Fruit fly (Drosophila melanogaster) whole organism, embryonic: ENCODE measurements around the gene BthD.
A peak's percentile ranks its signal among the peaks of the same experiment; 100 is the strongest.

Source experiments
- Atf6 ChIP-seq: fragments of 200-800 bp; sonication (Bioruptor generic); IDR thresholded peaks from 2 replicates; pipeline ENCODE4 v1.3.6; 2022; ENCODE audit warnings: missing biosample characterization, missing genetic modification characterization
- CG10654 ChIP-seq: fragments of 200-800 bp; sonication (Bioruptor generic); optimal IDR thresholded peaks from 2 replicates; lab custom pipeline; 2016; ENCODE audit warnings: missing biosample characterization, missing genetic modification characterization
- CG12155 ChIP-seq: fragments of 200-800 bp; sonication (Bioruptor generic); optimal IDR thresholded peaks from 3 replicates; lab custom pipeline; 2016; ENCODE audit warnings: missing biosample characterization, missing genetic modification characterization
- CG13424 ChIP-seq: fragments of 200-800 bp; sonication (Bioruptor generic); optimal IDR thresholded peaks from 2 replicates; lab custom pipeline; 2019; ENCODE audit warnings: missing biosample characterization, mild to moderate bottlenecking, missing genetic modification characterization, moderate library complexity
- CG14441 ChIP-seq: fragments of 200-800 bp; sonication (Bioruptor generic); IDR thresholded peaks from 2 replicates; pipeline ENCODE4 v1.3.6; 2022; ENCODE audit warnings: missing biosample characterization, missing genetic modification characterization
- CG15514 ChIP-seq: fragments of 200-800 bp; sonication (Bioruptor generic); optimal IDR thresholded peaks from 3 replicates; lab custom pipeline; 2017; ENCODE audit warnings: missing biosample characterization, missing genetic modification characterization, mild to moderate bottlenecking, moderate library complexity, missing genetic modification reagents
- CG17568 ChIP-seq: fragments of 200-800 bp; sonication (Bioruptor generic); optimal IDR thresholded peaks from 2 replicates; lab custom pipeline; 2018; ENCODE audit warnings: missing biosample characterization, mild to moderate bottlenecking, missing genetic modification characterization, moderate library complexity
- CG17612 ChIP-seq: fragments of 200-800 bp; sonication (Bioruptor generic); IDR thresholded peaks from 2 replicates; pipeline ENCODE4 v1.3.6; 2022; ENCODE audit warnings: missing biosample characterization, missing genetic modification characterization
- CG18764 ChIP-seq: fragments of 200-800 bp; sonication (Bioruptor generic); optimal IDR thresholded peaks from 3 replicates; lab custom pipeline; 2016; ENCODE audit warnings: missing biosample characterization, missing genetic modification characterization
- CG2712 ChIP-seq: fragments of 200-800 bp; optimal IDR thresholded peaks from 3 replicates; lab custom pipeline; 2019; ENCODE audit warnings: missing biosample characterization, mild to moderate bottlenecking, missing genetic modification characterization, moderate library complexity
- CG3163 ChIP-seq: fragments of 200-800 bp; sonication (Bioruptor generic); optimal IDR thresholded peaks from 3 replicates; lab custom pipeline; 2016; ENCODE audit warnings: missing biosample characterization, missing genetic modification characterization
- CG4707 ChIP-seq: fragments of 200-800 bp; sonication (Bioruptor generic); optimal IDR thresholded peaks from 2 replicates; lab custom pipeline; 2018; ENCODE audit warnings: missing biosample characterization, mild to moderate bottlenecking, missing genetic modification characterization, moderate library complexity
- CG7745 ChIP-seq: fragments of 200-800 bp; sonication (Bioruptor generic); optimal IDR thresholded peaks from 2 replicates; lab custom pipeline; 2018; ENCODE audit warnings: missing biosample characterization, mild to moderate bottlenecking, missing genetic modification characterization, moderate library complexity
- CG8290 ChIP-seq, 3 experiments: fragments of 200-800 bp; sonication (Bioruptor generic); optimal IDR thresholded peaks; 2 replicates each; lab custom pipeline; 2016 to 2019; ENCODE audit warnings: missing biosample characterization in 3 of 3, missing genetic modification characterization in 3 of 3, mild to moderate bottlenecking in 2 of 3, moderate library complexity in 1 of 3
- CG8765 ChIP-seq: fragments of 200-800 bp; sonication (Bioruptor generic); IDR thresholded peaks from 2 replicates; pipeline ENCODE4 v1.3.6; 2022; ENCODE audit warnings: missing biosample characterization, missing genetic modification characterization
- CG8944 ChIP-seq: fragments of 200-800 bp; sonication (Bioruptor generic); optimal IDR thresholded peaks from 3 replicates; lab custom pipeline; 2016; ENCODE audit warnings: missing biosample characterization, missing genetic modification characterization
- CoRest ChIP-seq: fragments of 200-800 bp; sonication (Bioruptor generic); optimal IDR thresholded peaks from 3 replicates; lab custom pipeline; 2018; ENCODE audit warnings: missing biosample characterization, mild to moderate bottlenecking, missing genetic modification characterization, moderate library complexity
- D19A ChIP-seq: fragments of 200-800 bp; optimal IDR thresholded peaks from 3 replicates; lab custom pipeline; 2019; ENCODE audit warnings: missing biosample characterization, mild to moderate bottlenecking, missing genetic modification characterization, moderate library complexity
- HHEX ChIP-seq: fragments of 200-800 bp; sonication (Bioruptor generic); optimal IDR thresholded peaks from 3 replicates; lab custom pipeline; 2017; ENCODE audit warnings: missing biosample characterization, mild to moderate bottlenecking, missing genetic modification characterization, missing genetic modification reagents
- Jarid2 ChIP-seq: fragments of 200-800 bp; sonication (Bioruptor generic); optimal IDR thresholded peaks from 3 replicates; lab custom pipeline; 2017; ENCODE audit warnings: mild to moderate bottlenecking, missing biosample characterization, missing genetic modification reagents, missing genetic modification characterization
- Poxn ChIP-seq: fragments of 200-800 bp; sonication (Bioruptor generic); IDR thresholded peaks from 2 replicates; pipeline ENCODE4 v1.3.6; 2022; ENCODE audit warnings: missing biosample characterization, missing genetic modification characterization
- Sox100B ChIP-seq: fragments of 200-800 bp; sonication (Bioruptor generic); optimal IDR thresholded peaks from 3 replicates; lab custom pipeline; 2018; ENCODE audit warnings: missing biosample characterization, mild to moderate bottlenecking, missing genetic modification characterization
- Sox102F ChIP-seq: fragments of 200-800 bp; sonication (Bioruptor generic); optimal IDR thresholded peaks from 2 replicates; lab custom pipeline; 2018; ENCODE audit warnings: missing biosample characterization, mild to moderate bottlenecking, missing genetic modification characterization, moderate library complexity
- Usf ChIP-seq: fragments of 200-800 bp; sonication (Bioruptor generic); optimal IDR thresholded peaks from 2 replicates; lab custom pipeline; 2017; ENCODE audit warnings: missing genotype, missing biosample characterization, missing genetic modification characterization
- Xbp1 ChIP-seq: fragments of 200-800 bp; sonication (Bioruptor generic); optimal IDR thresholded peaks from 3 replicates; lab custom pipeline; 2016; ENCODE audit warnings: missing biosample characterization, mild to moderate bottlenecking, missing genetic modification characterization
- YL-1 ChIP-seq: fragments of 200-800 bp; sonication (Bioruptor generic); optimal IDR thresholded peaks from 3 replicates; lab custom pipeline; 2017; ENCODE audit warnings: missing biosample characterization, mild to moderate bottlenecking, missing genetic modification characterization
- ash1 ChIP-seq: fragments of 200-800 bp; sonication (Bioruptor generic); optimal IDR thresholded peaks from 2 replicates; lab custom pipeline; 2018; ENCODE audit warnings: missing biosample characterization, mild to moderate bottlenecking, missing genetic modification characterization
- h ChIP-seq: fragments of >200 bp; optimal IDR thresholded peaks from 2 replicates; lab custom pipeline; 2017
- luna ChIP-seq: fragments of 200-800 bp; sonication (Bioruptor generic); optimal IDR thresholded peaks from 2 replicates; lab custom pipeline; 2016; ENCODE audit warnings: missing biosample characterization, missing genetic modification characterization
- mirr ChIP-seq: fragments of 200-800 bp; sonication (Bioruptor generic); optimal IDR thresholded peaks from 3 replicates; lab custom pipeline; 2018; ENCODE audit warnings: missing biosample characterization, mild to moderate bottlenecking, missing genetic modification characterization
- pita ChIP-seq: fragments of 200-800 bp; sonication (Bioruptor generic); optimal IDR thresholded peaks from 2 replicates; lab custom pipeline; 2017; ENCODE audit warnings: missing biosample characterization, mild to moderate bottlenecking, missing genetic modification characterization
- ranshi ChIP-seq: fragments of 200-800 bp; sonication (Bioruptor generic); IDR thresholded peaks from 2 replicates; pipeline ENCODE4 v1.3.6; 2022; ENCODE audit warnings: missing biosample characterization, missing genetic modification characterization
- rib ChIP-seq: fragments of 200-800 bp; sonication (Bioruptor generic); IDR thresholded peaks from 2 replicates; pipeline ENCODE4 v1.3.6; 2022; ENCODE audit warnings: missing biosample characterization, missing genetic modification characterization
- sd ChIP-seq: fragments of 200-800 bp; sonication (Bioruptor generic); optimal IDR thresholded peaks from 3 replicates; lab custom pipeline; 2018; ENCODE audit warnings: missing biosample characterization, mild to moderate bottlenecking, missing genetic modification characterization, moderate library complexity
- sima ChIP-seq: fragments of 200-800 bp; sonication (Bioruptor generic); optimal IDR thresholded peaks from 2 replicates; lab custom pipeline; 2016; ENCODE audit warnings: missing biosample characterization, missing genetic modification characterization
- sisA ChIP-seq: fragments of 200-800 bp; sonication (Bioruptor generic); IDR thresholded peaks from 2 replicates; pipeline ENCODE4 v1.3.6; 2022; ENCODE audit warnings: missing biosample characterization, missing genetic modification characterization
- sob ChIP-seq: fragments of 200-800 bp; sonication (Bioruptor generic); IDR thresholded peaks from 2 replicates; pipeline ENCODE4 v1.3.6; 2022; ENCODE audit warnings: missing biosample characterization, missing genetic modification characterization
- stc ChIP-seq: fragments of 200-800 bp; sonication (Bioruptor generic); IDR thresholded peaks from 2 replicates; pipeline ENCODE4 v1.3.6; 2022; ENCODE audit warnings: missing biosample characterization, missing genetic modification characterization
- tap ChIP-seq: fragments of 200-800 bp; optimal IDR thresholded peaks from 3 replicates; lab custom pipeline; 2019; ENCODE audit warnings: missing biosample characterization, mild to moderate bottlenecking, missing genetic modification characterization, moderate library complexity
- tio ChIP-seq: fragments of 200-800 bp; sonication (Bioruptor generic); optimal IDR thresholded peaks from 2 replicates; lab custom pipeline; 2017; ENCODE audit warnings: missing biosample characterization, missing genetic modification characterization, inconsistent platforms
- tna ChIP-seq: fragments of 200-800 bp; sonication (Bioruptor generic); IDR thresholded peaks from 2 replicates; pipeline ENCODE4 v1.3.6; 2022; ENCODE audit warnings: missing biosample characterization, missing genetic modification characterization; ENCODE audit not compliant: partially characterized antibody
- tx ChIP-seq: fragments of 200-800 bp; sonication (Bioruptor generic); optimal IDR thresholded peaks from 2 replicates; lab custom pipeline; 2016; ENCODE audit warnings: missing biosample characterization, missing genetic modification characterization

Gene BthD

dm6 chrX:13639998-13640691 is 28.2 kb downstream of the BthD start (continued):
- TF ChIP-seq pita (GFP tag; lab: Kevin White, UChicago) (no peak), luna (GFP tag; lab: Kevin White, UChicago) (peak; percentile 96), tna (GFP tag; lab: Robert Waterston, UW) (peak; percentile 81), Atf6 (GFP tag; lab: Robert Waterston, UW) (peak; percentile 99), sd (tag; lab: Kevin White, UChicago) (peak; percentile 98), Poxn (peak; percentile 94), CG8944 (peak; percentile 98), Usf (GFP tag; lab: Kevin White, UChicago) (peak; percentile 95), Sox100B (GFP tag; lab: Kevin White, UChicago) (peak; percentile 98), tap (tag; lab: Kevin White, UChicago) (peak; percentile 99), CG13424 (tag; lab: Kevin White, UChicago) (peak; percentile 99), YL-1 (peak; percentile 96), CG14441 (GFP tag; lab: Robert Waterston, UW) (peak; percentile 99), ranshi (GFP tag; lab: Robert Waterston, UW) (peak; percentile 99), CG8765 (peak; percentile 97), tio (GFP tag; lab: Kevin White, UChicago) (peak; percentile 97), ash1 (GFP tag; lab: Kevin White, UChicago) (peak; percentile 89), Xbp1 (GFP tag; lab: Kevin White, UChicago) (peak; percentile 99), CG12155 (GFP tag; lab: Kevin White, UChicago) (peak; percentile 97), Sox102F (GFP tag; lab: Kevin White, UChicago) (peak; percentile 99), CG10654 (GFP tag; lab: Kevin White, UChicago) (peak; percentile 99), HHEX (GFP tag; lab: Kevin White, UChicago) (peak; percentile 99), sima (peak; percentile 96), CG3163 (GFP tag; lab: Kevin White, UChicago) (peak; percentile 93), Jarid2 (GFP tag; lab: Kevin White, UChicago) (peak; percentile 93), CG15514 (GFP tag; lab: Kevin White, UChicago) (peak; percentile 95), CG17568 (GFP tag; lab: Kevin White, UChicago) (peak; percentile 98), stc (peak; percentile 99), CG18764 (peak; percentile 98), CG2712 (tag; lab: Kevin White, UChicago) (peak; percentile 99), tx (GFP tag; lab: Kevin White, UChicago) (peak; percentile 98), sisA (GFP tag; lab: Robert Waterston, UW) (peak; percentile 99), CG4707 (GFP tag; lab: Kevin White, UChicago) (peak; percentile 98), D19A (peak; percentile 97), CoRest (peak; percentile 98), CG7745 (peak; percentile 74), CG17612 (peak; percentile 97), sob (peak; percentile 99), h (no peak), mirr (peak; percentile 99), CG8290 (GFP tag; optimal IDR thresholded peaks at IDR 0.05; lab: Kevin White, UChicago) (peak; percentile 98), CG8290 (tag; optimal IDR thresholded peaks at IDR 0.05; lab: Kevin White, UChicago) (peak; percentile 91 to 99), rib (peak; percentile 98)
